Worm (Caenorhabditis elegans) whole organism, early embryonic: ENCODE data around the gene coq-2.

ENCODE experiments used
- B0310.2 ChIP-seq: sonication (generic microtip); optimal IDR thresholded peaks from 2 replicates; lab custom pipeline; 2016; ENCODE audit warnings: mild to moderate bottlenecking, missing genetic modification characterization, missing compliant biosample characterization
- ama-1 ChIP-seq: fragments of 150-350 bp; optimal IDR thresholded peaks from 2 replicates; lab custom pipeline; 2014
- ceh-36 ChIP-seq: sonication (generic microtip); optimal IDR thresholded peaks from 2 replicates; lab custom pipeline; 2016; ENCODE audit warnings: missing genetic modification characterization, inconsistent platforms, missing compliant biosample characterization
- ets-7 ChIP-seq: sonication (generic microtip); optimal IDR thresholded peaks from 2 replicates; lab custom pipeline; 2016; ENCODE audit warnings: missing genotype, missing genetic modification characterization, missing compliant biosample characterization
- flt-1 ChIP-seq: fragments of 200-800 bp; sonication (Bioruptor generic); IDR thresholded peaks from 2 replicates; pipeline ENCODE4 v1.3.6; 2022; ENCODE audit warnings: missing genetic modification characterization, missing compliant biosample characterization
- hmbx-1 ChIP-seq: sonication (generic microtip); optimal IDR thresholded peaks from 2 replicates; lab custom pipeline; 2016; ENCODE audit warnings: mild to moderate bottlenecking, missing genetic modification characterization, missing compliant biosample characterization
- hmg-4 ChIP-seq: fragments of 200-800 bp; sonication (Bioruptor generic); optimal IDR thresholded peaks from 2 replicates; lab custom pipeline; 2018; ENCODE audit warnings: mild to moderate bottlenecking, missing genetic modification characterization, missing compliant biosample characterization
- hnd-1 ChIP-seq: sonication (generic microtip); optimal IDR thresholded peaks from 2 replicates; lab custom pipeline; 2016; ENCODE audit warnings: missing genetic modification characterization, missing compliant biosample characterization
- pes-1 ChIP-seq: fragments of 200-800 bp; sonication (Bioruptor generic); IDR thresholded peaks from 2 replicates; pipeline ENCODE4 v1.3.6; 2022; ENCODE audit warnings: missing genetic modification reagents, missing genetic modification characterization, missing compliant biosample characterization
- tbx-11 ChIP-seq: fragments of 200-800 bp; sonication (Bioruptor generic); IDR thresholded peaks from 2 replicates; pipeline ENCODE4 v1.3.6; 2022; ENCODE audit warnings: missing genetic modification characterization, missing compliant biosample characterization
- tbx-37 ChIP-seq: fragments of 200-800 bp; sonication (Bioruptor generic); conservative IDR thresholded peaks from 2 replicates; pipeline ENCODE4 v1.3.6; 2022; ENCODE audit warnings: missing genetic modification reagents, missing genetic modification characterization, missing compliant biosample characterization
- tra-4 ChIP-seq: sonication (generic microtip); optimal IDR thresholded peaks from 2 replicates; lab custom pipeline; 2017; ENCODE audit warnings: missing genetic modification characterization, missing compliant biosample characterization

DNA sequence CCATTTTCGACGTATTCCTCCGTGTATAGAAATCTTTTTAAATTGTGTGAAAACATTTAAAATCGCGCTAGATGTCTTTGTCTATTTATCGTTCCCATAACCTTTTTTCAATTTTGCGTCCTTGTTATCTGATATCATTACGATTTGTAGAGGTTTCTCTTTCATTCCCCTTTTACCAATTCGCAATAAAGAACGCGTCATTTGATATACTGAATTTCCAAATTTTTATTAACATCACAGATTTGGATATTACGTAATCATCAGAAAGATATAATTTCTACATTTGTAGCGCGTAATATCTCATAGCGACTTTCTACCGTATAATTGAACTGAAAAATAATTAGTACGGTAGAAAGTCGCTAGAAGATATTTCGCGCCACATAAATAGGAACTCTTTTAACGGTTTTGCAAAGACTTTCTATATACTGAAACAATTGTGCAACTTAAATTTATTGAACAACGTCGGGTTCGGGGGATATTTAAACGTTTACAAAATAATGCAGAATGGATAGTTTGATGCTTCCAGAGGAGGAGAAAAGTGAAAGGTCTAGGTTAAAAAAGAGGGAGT, 23.0 kb downstream of the coq-2 start:
- TF ChIP-seq flt-1 (GFP tag; lab: Robert Waterston, UW), result no peak
- TF ChIP-seq tra-4 (tag; lab: Kevin White, UChicago), result no peak
- TF ChIP-seq ama-1 (lab: Kevin White, UChicago), result no peak
- TF ChIP-seq tbx-37 (GFP tag; lab: Robert Waterston, UW), result no peak
- TF ChIP-seq hmg-4 (GFP tag; lab: Kevin White, UChicago), result no peak
- TF ChIP-seq ceh-36, result no peak
- TF ChIP-seq hmbx-1 (tag; lab: Kevin White, UChicago), result no peak
- no peak for TF ChIP-seq tbx-11 (GFP tag; lab: Robert Waterston, UW)
- TF ChIP-seq hnd-1 (tag; lab: Kevin White, UChicago), result no peak
- no peak for TF ChIP-seq B0310.2 (tag; lab: Kevin White, UChicago)
- no peak for TF ChIP-seq pes-1 (GFP tag; lab: Robert Waterston, UW)
- TF ChIP-seq ets-7, result no peak
